Worm (Caenorhabditis elegans): ENCODE data around the gene gba-1.

DNA sequence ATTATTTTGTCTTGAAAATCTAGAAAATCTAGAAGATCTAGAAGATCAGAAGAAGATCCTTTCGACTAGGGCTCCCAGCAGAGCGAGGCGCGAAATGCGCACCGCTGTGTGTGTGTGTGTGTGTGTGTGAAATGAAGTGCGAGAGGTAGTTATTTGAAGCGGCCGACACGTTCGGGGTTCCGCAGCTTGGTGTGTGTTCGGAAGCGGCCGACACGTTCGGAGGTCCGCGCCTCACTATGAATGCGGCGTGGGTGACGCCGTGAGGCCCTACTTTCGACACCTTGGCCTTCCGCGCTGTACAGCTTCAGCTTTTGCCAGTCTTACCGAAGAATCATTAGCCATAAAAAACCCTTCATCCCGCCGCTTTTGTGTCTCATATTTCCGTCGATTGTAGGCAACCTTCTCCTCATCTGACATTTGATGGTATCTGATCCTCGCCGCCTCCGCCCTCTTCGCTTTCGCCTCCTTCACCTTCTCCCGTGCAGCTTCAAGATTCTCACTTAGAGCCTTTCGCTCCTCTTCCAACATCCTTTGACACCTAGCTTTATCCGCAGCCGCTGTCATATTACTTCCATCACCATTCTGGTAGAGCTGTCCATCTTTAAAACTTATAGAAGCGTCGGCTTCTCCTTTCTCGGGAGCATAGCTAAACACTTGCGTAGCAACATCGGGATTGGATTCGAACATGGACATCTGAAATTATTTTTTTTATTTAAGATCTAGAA lies 40.6 kb downstream of the gba-1 start:
- TF ChIP-seq pqm-1 (tag; optimal IDR thresholded peaks at IDR 0.05), result no peak
- TF ChIP-seq unc-62 (GFP tag; optimal IDR thresholded peaks at IDR 0.05), result no peak
- TF ChIP-seq nhr-76 (tag; optimal IDR thresholded peaks at IDR 0.05), result no peak
- no peak for TF ChIP-seq aly-2 (tag; optimal IDR thresholded peaks at IDR 0.05)
- TF ChIP-seq nhr-11 (tag; optimal IDR thresholded peaks at IDR 0.05), result no peak
- no peak for TF ChIP-seq fos-1 (tag; optimal IDR thresholded peaks at IDR 0.05)
- no peak for TF ChIP-seq nhr-12 (tag; optimal IDR thresholded peaks at IDR 0.05)
- no peak for TF ChIP-seq pha-4 (tag; optimal IDR thresholded peaks at IDR 0.05)
- TF ChIP-seq fkh-10 (GFP tag; optimal IDR thresholded peaks at IDR 0.05), result no peak
- no peak for TF ChIP-seq nhr-25 (tag; optimal IDR thresholded peaks at IDR 0.05)
